Worm (Caenorhabditis elegans) whole organism, L4 larva: ENCODE results near the gene srx-9.

Experiments
- F10B5.3 ChIP-seq: sonication (generic microtip); optimal IDR thresholded peaks from 2 replicates; lab custom pipeline; 2016; ENCODE audit warnings: mild to moderate bottlenecking, missing genetic modification characterization, missing compliant biosample characterization
- R02D3.7 ChIP-seq: fragments of 150-350 bp; sonication (generic microtip); optimal IDR thresholded peaks from 3 replicates; lab custom pipeline; 2014; ENCODE audit warnings: missing biosample characterization, missing genetic modification characterization
- T20F7.1 ChIP-seq: fragments of 200-800 bp; sonication (Bioruptor generic); optimal IDR thresholded peaks from 2 replicates; lab custom pipeline; 2018; ENCODE audit warnings: mild to moderate bottlenecking, missing genetic modification characterization, missing compliant biosample characterization
- ZK546.5 ChIP-seq, 2 experiments: sonication (generic microtip); optimal IDR thresholded peaks; 2 replicates each; lab custom pipeline; 2017; ENCODE audit warnings: missing biosample characterization in 2 of 2, missing genetic modification characterization in 2 of 2
- aha-1 ChIP-seq: fragments of 150-350 bp; peaks from one replicate; lab custom pipeline; 2014; ENCODE audit warnings: missing biosample characterization, missing genetic modification characterization
- arid-1 ChIP-seq: fragments of 200-800 bp; sonication (Bioruptor generic); conservative IDR thresholded peaks from 2 replicates; pipeline ENCODE4 v1.3.6; 2022; ENCODE audit warnings: missing genetic modification reagents, missing genetic modification characterization, missing compliant biosample characterization
- ceh-20 ChIP-seq: fragments of 200-800 bp; sonication (Bioruptor generic); IDR thresholded peaks from 2 replicates; pipeline ENCODE4 v1.3.6; 2022; ENCODE audit warnings: missing genetic modification reagents, missing genetic modification characterization, missing compliant biosample characterization
- ceh-44 ChIP-seq: fragments of 200-800 bp; sonication (Bioruptor generic); IDR thresholded peaks from 2 replicates; pipeline ENCODE4 v1.3.6; 2022; ENCODE audit warnings: missing genetic modification reagents, missing genetic modification characterization, missing compliant biosample characterization
- ces-1 ChIP-seq: fragments of 150-350 bp; sonication (generic microtip); optimal IDR thresholded peaks from 4 replicates; lab custom pipeline; 2014; ENCODE audit warnings: missing biosample characterization, missing genetic modification reagents, missing genetic modification characterization
- cey-2 ChIP-seq: sonication (generic microtip); optimal IDR thresholded peaks from 3 replicates; lab custom pipeline; 2017; ENCODE audit warnings: missing genetic modification characterization, mild to moderate bottlenecking, missing compliant biosample characterization, antibody characterized with exemption, borderline replicate concordance; ENCODE audit not compliant: insufficient read depth
- daf-16 ChIP-seq, 3 experiments: sonication (generic microtip); optimal IDR thresholded peaks; 2 replicates each; lab custom pipeline; 2016 to 2017; ENCODE audit warnings: missing genetic modification characterization in 3 of 3, missing genetic modification reagents in 3 of 3, mild to moderate bottlenecking in 2 of 3, missing compliant biosample characterization in 2 of 3, missing biosample characterization in 1 of 3, moderate library complexity in 1 of 3
- duxl-1 ChIP-seq: sonication (generic microtip); optimal IDR thresholded peaks from 2 replicates; lab custom pipeline; 2016; ENCODE audit warnings: mild to moderate bottlenecking, missing genetic modification characterization, moderate library complexity, missing compliant biosample characterization; ENCODE audit not compliant: poor library complexity
- egl-27 ChIP-seq: sonication (generic microtip); optimal IDR thresholded peaks from 3 replicates; lab custom pipeline; 2017; ENCODE audit warnings: missing biosample characterization, missing genetic modification reagents, missing genetic modification characterization
- egl-43 ChIP-seq: fragments of 200-800 bp; sonication (Bioruptor generic); IDR thresholded peaks from 2 replicates; pipeline ENCODE4 v1.3.6; 2022; ENCODE audit warnings: missing genetic modification reagents, missing genetic modification characterization, missing compliant biosample characterization
- fos-1 ChIP-seq: fragments of 150-350 bp; optimal IDR thresholded peaks from 2 replicates; lab custom pipeline; 2014; ENCODE audit warnings: missing biosample characterization, missing genetic modification characterization
- hif-1 ChIP-seq, 2 experiments: sonication (generic microtip); optimal IDR thresholded peaks; 2 replicates each; lab custom pipeline; 2016 to 2017; ENCODE audit warnings: missing compliant biosample characterization in 2 of 2, missing genetic modification characterization in 2 of 2, missing genetic modification reagents in 2 of 2, missing genotype in 2 of 2, mild to moderate bottlenecking in 1 of 2
- hlh-30 ChIP-seq: sonication (generic microtip); optimal IDR thresholded peaks from 2 replicates; lab custom pipeline; 2017; ENCODE audit warnings: antibody characterized with exemption, mild to moderate bottlenecking, missing genetic modification characterization, missing compliant biosample characterization; ENCODE audit not compliant: insufficient read depth
- lin-1 ChIP-seq: fragments of 200-800 bp; sonication (Bioruptor generic); IDR thresholded peaks from 2 replicates; pipeline ENCODE4 v1.3.6; 2022; ENCODE audit warnings: missing genetic modification reagents, missing genetic modification characterization, missing compliant biosample characterization
- lin-13 ChIP-seq: fragments of 150-350 bp; optimal IDR thresholded peaks from 2 replicates; lab custom pipeline; 2014; ENCODE audit warnings: missing biosample characterization, missing genetic modification reagents, missing genetic modification characterization
- lin-29 ChIP-seq: fragments of 200-800 bp; sonication (Bioruptor generic); IDR thresholded peaks from 2 replicates; pipeline ENCODE4 v1.3.6; 2022; ENCODE audit warnings: missing genetic modification reagents, missing genetic modification characterization, missing compliant biosample characterization
- lsy-2 ChIP-seq, 2 experiments: fragments of 150-350 bp in 1 of 2; sonication (generic microtip) in 1 of 2; optimal IDR thresholded peaks; 2 replicates each; lab custom pipeline; 2014 to 2017; ENCODE audit warnings: missing biosample characterization in 2 of 2, missing genetic modification characterization in 2 of 2
- madf-5 ChIP-seq, 2 experiments: fragments of 200-800 bp; sonication (Bioruptor generic); IDR thresholded peaks; 2 replicates each; pipeline ENCODE4 v1.3.6; 2022; ENCODE audit warnings: missing compliant biosample characterization in 2 of 2, missing genetic modification characterization in 2 of 2
- mdt-29 ChIP-seq: fragments of 200-800 bp; sonication (Bioruptor generic); IDR thresholded peaks from 2 replicates; pipeline ENCODE4 v1.3.6; 2022; ENCODE audit warnings: missing genetic modification reagents, missing genetic modification characterization, missing compliant biosample characterization
- mxl-2 ChIP-seq: fragments of 200-800 bp; sonication (Bioruptor generic); conservative IDR thresholded peaks from 2 replicates; pipeline ENCODE4 v1.3.6; 2022; ENCODE audit warnings: missing genetic modification reagents, missing genetic modification characterization, missing compliant biosample characterization
- nhr-102 ChIP-seq: sonication (generic microtip); optimal IDR thresholded peaks from 2 replicates; lab custom pipeline; 2016; ENCODE audit warnings: mild to moderate bottlenecking, missing genetic modification characterization, moderate library complexity, missing compliant biosample characterization
- nhr-11 ChIP-seq: fragments of 150-350 bp; optimal IDR thresholded peaks from 2 replicates; lab custom pipeline; 2014; ENCODE audit warnings: missing biosample characterization, missing genetic modification characterization
- nhr-237 ChIP-seq: sonication (generic microtip); optimal IDR thresholded peaks from 2 replicates; lab custom pipeline; 2017; ENCODE audit warnings: missing biosample characterization, missing genetic modification characterization
- nhr-28 ChIP-seq: fragments of 150-350 bp; optimal IDR thresholded peaks from 2 replicates; lab custom pipeline; 2014; ENCODE audit warnings: missing biosample characterization, missing genetic modification characterization
- nhr-48 ChIP-seq: sonication (generic microtip); optimal IDR thresholded peaks from 2 replicates; lab custom pipeline; 2016; ENCODE audit warnings: mild to moderate bottlenecking, missing genetic modification characterization, missing compliant biosample characterization
- nhr-76 ChIP-seq: fragments of 150-350 bp; optimal IDR thresholded peaks from 2 replicates; lab custom pipeline; 2014; ENCODE audit warnings: missing biosample characterization, missing genetic modification characterization
- pqm-1 ChIP-seq: sonication (generic microtip); optimal IDR thresholded peaks from 2 replicates; lab custom pipeline; 2017; ENCODE audit warnings: missing biosample characterization, missing genetic modification characterization
- sdz-12 ChIP-seq: fragments of 200-800 bp; sonication (Bioruptor generic); optimal IDR thresholded peaks from 2 replicates; lab custom pipeline; 2018; ENCODE audit warnings: mild to moderate bottlenecking, missing genetic modification characterization, missing compliant biosample characterization
- set-16 ChIP-seq: fragments of 200-800 bp; sonication (Bioruptor generic); IDR thresholded peaks from 2 replicates; pipeline ENCODE4 v1.3.6; 2022; ENCODE audit warnings: missing genetic modification reagents, missing genetic modification characterization, missing compliant biosample characterization
- spr-1 ChIP-seq: sonication (generic microtip); optimal IDR thresholded peaks from 2 replicates; lab custom pipeline; 2016; ENCODE audit warnings: mild to moderate bottlenecking, missing genetic modification characterization, missing compliant biosample characterization
- spr-3 ChIP-seq: fragments of 200-800 bp; sonication (Bioruptor generic); optimal IDR thresholded peaks from 2 replicates; lab custom pipeline; 2018; ENCODE audit warnings: mild to moderate bottlenecking, missing genetic modification characterization, missing compliant biosample characterization
- unc-130 ChIP-seq: sonication (generic microtip); optimal IDR thresholded peaks from 2 replicates; lab custom pipeline; 2016; ENCODE audit warnings: missing genetic modification reagents, missing genetic modification characterization, missing compliant biosample characterization
- unc-39 ChIP-seq: sonication (generic microtip); optimal IDR thresholded peaks from 2 replicates; lab custom pipeline; 2017; ENCODE audit warnings: missing biosample characterization, missing genetic modification characterization
- unc-62 ChIP-seq, 3 experiments: fragments of 150-350 bp in 1 of 3; sonication (generic microtip); optimal IDR thresholded peaks in 2 of 3; peaks in 1 of 3; 1 replicate in 1 of 3; 2 replicates in 2 of 3; lab custom pipeline; 2014 to 2017; ENCODE audit warnings: missing biosample characterization in 3 of 3, missing genetic modification characterization in 3 of 3, missing genetic modification reagents in 3 of 3, missing genotype in 1 of 3
- vab-7 ChIP-seq: fragments of 200-800 bp; sonication (Bioruptor generic); IDR thresholded peaks from 2 replicates; pipeline ENCODE4 v1.3.6; 2022; ENCODE audit warnings: missing genetic modification reagents, missing genetic modification characterization, missing compliant biosample characterization
- zag-1 ChIP-seq: fragments of 150-350 bp; optimal IDR thresholded peaks from 2 replicates; lab custom pipeline; 2014; ENCODE audit warnings: missing biosample characterization, missing genetic modification characterization
- zfp-2 ChIP-seq: sonication (generic microtip); optimal IDR thresholded peaks from 2 replicates; lab custom pipeline; 2016; ENCODE audit warnings: mild to moderate bottlenecking, missing genetic modification characterization, missing compliant biosample characterization
- zip-11 ChIP-seq: fragments of 200-800 bp; sonication (Bioruptor generic); IDR thresholded peaks from 2 replicates; pipeline ENCODE4 v1.3.6; 2022; ENCODE audit warnings: missing genetic modification characterization, missing compliant biosample characterization
- zip-2 ChIP-seq: fragments of 150-350 bp; optimal IDR thresholded peaks from 2 replicates; lab custom pipeline; 2014; ENCODE audit warnings: missing biosample characterization, missing genetic modification characterization

The srx-9 gene

DNA sequence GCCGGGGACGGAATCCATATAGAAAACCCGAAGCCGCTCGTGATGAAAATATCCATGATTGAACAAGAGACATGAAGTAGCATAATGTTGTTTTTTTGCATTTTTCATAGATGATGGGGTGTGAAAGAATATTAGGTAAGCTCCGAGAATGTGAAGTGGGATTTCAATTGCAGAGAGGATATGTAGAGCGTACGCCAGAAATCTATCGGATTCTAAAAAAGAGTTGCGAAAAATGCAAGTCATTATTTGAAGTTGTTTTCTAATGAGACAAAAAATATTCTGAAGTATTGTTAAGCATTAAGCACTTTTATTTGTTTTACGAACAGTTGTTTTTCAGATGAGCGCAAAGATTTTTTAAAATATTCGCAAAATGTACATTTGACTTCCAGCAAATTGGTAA is 29.1 kb upstream of the srx-9 start, which contains the start of gene F18E3.10:
Gene F18E3.10 (minus strand): TSS at position 101 of the 400 bp plus-strand sequence.
- peak in 1 of 2 experiments; percentile 74 for TF ChIP-seq unc-62 (GFP tag; optimal IDR thresholded peaks at IDR 0.05 in 1 of 2; lab: Kevin White, UChicago)
- TF ChIP-seq unc-62 (tag; optimal IDR thresholded peaks at IDR 0.05; lab: Kevin White, UChicago) = no peak
- no peak for TF ChIP-seq R02D3.7 (tag; lab: Kevin White, UChicago)
- TF ChIP-seq nhr-237 (tag; lab: Kevin White, UChicago) = no peak
- no peak for TF ChIP-seq lin-29 (GFP tag; lab: Robert Waterston, UW)
- no peak for TF ChIP-seq cey-2

DNA sequence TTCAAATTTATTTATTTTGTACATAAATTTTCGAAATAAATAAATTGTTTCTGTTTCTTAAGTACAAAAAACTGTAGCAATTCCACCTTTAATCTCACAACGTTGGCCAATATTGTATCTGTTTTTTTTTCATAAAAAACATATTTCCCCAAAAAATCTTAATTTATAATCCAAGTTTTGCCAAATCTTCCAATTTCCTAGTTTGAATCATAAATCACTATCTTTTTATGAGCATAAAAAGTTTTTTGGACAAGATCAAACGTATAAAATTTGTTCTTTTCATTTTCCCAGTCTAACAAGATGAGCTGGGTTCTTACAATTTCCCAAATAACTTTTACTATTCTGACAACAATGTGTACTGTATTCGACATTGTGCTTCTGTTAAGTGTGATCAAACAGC is 24.9 kb upstream of the srx-9 start, which contains the start of gene srxa-4:
Gene srxa-4 (plus strand): TSS at position 301 of the 400 bp plus-strand sequence.
- TF ChIP-seq lin-1 (GFP tag; lab: Robert Waterston, UW) = no peak
- no peak for TF ChIP-seq spr-1 (tag; lab: Kevin White, UChicago)
- TF ChIP-seq ceh-20 (GFP tag; lab: Robert Waterston, UW) = no peak
- TF ChIP-seq nhr-48 (tag; lab: Kevin White, UChicago) = no peak
- no peak for TF ChIP-seq ceh-44 (GFP tag; lab: Robert Waterston, UW)
- no peak for TF ChIP-seq set-16
- TF ChIP-seq unc-130 = no peak
- TF ChIP-seq zag-1 (tag; lab: Kevin White, UChicago) = no peak
- TF ChIP-seq zip-11 (GFP tag; lab: Robert Waterston, UW) = no peak
- no peak for TF ChIP-seq arid-1 (GFP tag; lab: Robert Waterston, UW)
- TF ChIP-seq madf-5 (GFP tag; IDR thresholded peaks at IDR 0.05; lab: Robert Waterston, UW) = no peak
- TF ChIP-seq egl-43 = no peak
- TF ChIP-seq vab-7 (GFP tag; lab: Robert Waterston, UW) = no peak
- no peak for TF ChIP-seq spr-3 (GFP tag; lab: Kevin White, UChicago)
- TF ChIP-seq zfp-2 (tag; lab: Kevin White, UChicago) = no peak
- TF ChIP-seq lin-13 (GFP tag; lab: Kevin White, UChicago) = no peak
- TF ChIP-seq F10B5.3 (tag; lab: Kevin White, UChicago) = no peak
- TF ChIP-seq zip-2 (tag; lab: Kevin White, UChicago) = no peak

DNA sequence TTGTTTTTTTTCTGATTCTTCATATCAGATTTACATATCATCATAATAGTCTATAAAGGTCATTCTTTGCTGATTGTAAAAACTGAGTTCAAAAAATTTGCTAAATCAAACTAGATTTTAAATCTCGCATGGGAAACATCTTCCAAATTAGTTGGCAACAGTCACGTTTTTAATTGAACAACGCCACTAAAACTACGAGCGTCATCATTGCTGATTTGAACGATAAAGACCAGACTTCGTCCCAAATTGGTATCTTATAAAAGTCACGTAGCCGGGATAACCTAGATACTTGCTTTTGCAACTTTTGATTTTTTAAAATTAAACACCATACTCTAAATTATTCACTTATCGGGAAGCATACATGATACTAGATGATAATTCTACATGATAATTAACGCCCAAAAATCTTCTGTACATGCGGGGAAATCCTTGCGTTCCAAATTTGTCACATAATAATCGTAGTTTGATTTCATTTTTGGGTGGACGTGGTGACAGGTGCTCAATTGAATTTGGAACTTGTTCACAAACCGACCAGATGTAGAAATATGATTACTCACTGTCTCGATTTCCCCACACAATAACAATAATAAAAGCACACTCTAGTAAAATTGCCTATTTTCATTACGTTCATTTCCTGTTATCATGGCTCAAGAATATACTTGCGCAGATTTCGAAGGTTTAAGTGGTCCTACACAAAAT is 21.9 kb upstream of the srx-9 start, which contains the start of gene srw-67:
Gene srw-67 (plus strand): TSS at position 643 of the 699 bp plus-strand sequence.
- TF ChIP-seq unc-62 (GFP tag; optimal IDR thresholded peaks at IDR 0.05 in 1 of 2; lab: Kevin White, UChicago) = peak in 1 of 2 experiments; percentile 90
- TF ChIP-seq unc-62 (tag; optimal IDR thresholded peaks at IDR 0.05; lab: Kevin White, UChicago) = no peak
- TF ChIP-seq hif-1 (tag; optimal IDR thresholded peaks at IDR 0.05; lab: Kevin White, UChicago) = peak in 1 of 2 experiments; percentile 70
- TF ChIP-seq nhr-48 (tag; lab: Kevin White, UChicago) = no peak
- no peak for TF ChIP-seq nhr-76
- TF ChIP-seq mdt-29 (GFP tag; lab: Robert Waterston, UW) = no peak
- no peak for TF ChIP-seq cey-2
- TF ChIP-seq aha-1 (tag; lab: Kevin White, UChicago) = peak; percentile 97
- no peak for TF ChIP-seq unc-130
- peak; percentile 17 for TF ChIP-seq duxl-1 (tag; lab: Kevin White, UChicago)
- TF ChIP-seq, all 104 proteins: peak for 4

DNA sequence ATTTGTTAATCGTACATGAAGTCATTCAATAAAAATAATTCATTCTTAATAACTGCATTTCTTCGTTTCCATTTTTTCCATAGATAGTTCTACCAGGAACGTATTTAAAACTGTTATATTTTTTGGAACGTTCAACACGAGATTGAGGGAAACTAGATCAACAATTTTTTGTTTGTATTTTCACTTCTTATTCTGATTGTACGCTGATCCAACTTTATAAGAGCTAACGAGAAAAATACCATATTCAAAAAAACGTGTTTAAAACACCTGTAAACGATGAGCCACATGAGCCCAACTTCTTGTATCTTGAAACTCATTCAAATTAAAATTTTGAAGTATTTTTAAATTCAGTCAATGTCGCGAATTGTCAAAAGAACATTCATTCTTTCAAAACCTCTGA is 21.3 kb upstream of the srx-9 start:
- TF ChIP-seq nhr-102 (tag; lab: Kevin White, UChicago) (peak; percentile 5), vab-7 (GFP tag; lab: Robert Waterston, UW) (no peak), ZK546.5 (tag; optimal IDR thresholded peaks at IDR 0.05; lab: Kevin White, UChicago) (no peak), ces-1 (GFP tag; lab: Kevin White, UChicago) (no peak), egl-27 (tag; lab: Kevin White, UChicago) (no peak), T20F7.1 (GFP tag; lab: Kevin White, UChicago) (peak; percentile 14), daf-16 (GFP tag; optimal IDR thresholded peaks at IDR 0.05; lab: Kevin White, UChicago) (no peak), daf-16 (tag; optimal IDR thresholded peaks at IDR 0.05; lab: Kevin White, UChicago) (no peak), spr-3 (GFP tag; lab: Kevin White, UChicago) (no peak), arid-1 (GFP tag; lab: Robert Waterston, UW) (no peak), lsy-2 (tag; optimal IDR thresholded peaks at IDR 0.05; lab: Kevin White, UChicago) (no peak), hlh-30 (tag; lab: Kevin White, UChicago) (no peak), sdz-12 (GFP tag; lab: Kevin White, UChicago) (no peak), fos-1 (no peak), aha-1 (tag; lab: Kevin White, UChicago) (peak; percentile 89), nhr-11 (tag; lab: Kevin White, UChicago) (no peak), pqm-1 (tag; lab: Kevin White, UChicago) (no peak), nhr-28 (tag; lab: Kevin White, UChicago) (no peak), mxl-2 (GFP tag; lab: Robert Waterston, UW) (no peak), unc-39 (tag; lab: Kevin White, UChicago) (no peak), egl-43 (no peak)
